Worm (Caenorhabditis elegans) whole organism, late embryonic: Measurements from ENCODE around the gene aly-3.

Source experiments
- F13H6.1 ChIP-seq: sonication (generic microtip); optimal IDR thresholded peaks from 2 replicates; lab custom pipeline; 2016; ENCODE audit warnings: missing genetic modification characterization, missing compliant biosample characterization
- ama-1 ChIP-seq: fragments of 150-350 bp; optimal IDR thresholded peaks from 2 replicates; lab custom pipeline; 2014
- ceh-18 ChIP-seq: sonication (generic microtip); optimal IDR thresholded peaks from 2 replicates; lab custom pipeline; 2016; ENCODE audit warnings: missing genetic modification characterization, missing compliant biosample characterization
- ceh-22 ChIP-seq: sonication (generic microtip); optimal IDR thresholded peaks from 2 replicates; lab custom pipeline; 2017; ENCODE audit warnings: missing biosample characterization, missing genetic modification characterization
- ceh-24 ChIP-seq: sonication (generic microtip); optimal IDR thresholded peaks from 2 replicates; lab custom pipeline; 2016; ENCODE audit warnings: mild to moderate bottlenecking, missing genetic modification characterization, missing compliant biosample characterization
- ceh-30 ChIP-seq: fragments of 150-350 bp; optimal IDR thresholded peaks from 2 replicates; lab custom pipeline; 2014; ENCODE audit warnings: missing biosample characterization, missing genetic modification characterization
- ceh-31 ChIP-seq: sonication (generic microtip); optimal IDR thresholded peaks from 2 replicates; lab custom pipeline; 2016; ENCODE audit warnings: missing genetic modification characterization, missing compliant biosample characterization
- ceh-45 ChIP-seq: fragments of 200-800 bp; sonication (Bioruptor generic); IDR thresholded peaks from 2 replicates; pipeline ENCODE4 v1.3.6; 2022; ENCODE audit warnings: missing genetic modification reagents, missing genetic modification characterization, missing compliant biosample characterization
- ceh-6 ChIP-seq: fragments of 200-800 bp; sonication (Bioruptor generic); optimal IDR thresholded peaks from 2 replicates; lab custom pipeline; 2018; ENCODE audit warnings: mild to moderate bottlenecking, missing genetic modification characterization, missing compliant biosample characterization
- dmd-4 ChIP-seq: sonication (generic microtip); optimal IDR thresholded peaks from 2 replicates; lab custom pipeline; 2016; ENCODE audit warnings: borderline replicate concordance, missing genetic modification characterization, missing compliant biosample characterization
- eyg-1 ChIP-seq: sonication (generic microtip); optimal IDR thresholded peaks from 2 replicates; lab custom pipeline; 2016; ENCODE audit warnings: missing genotype, missing genetic modification characterization, missing compliant biosample characterization
- fax-1 ChIP-seq: sonication (generic microtip); optimal IDR thresholded peaks from 2 replicates; lab custom pipeline; 2016; ENCODE audit warnings: missing genotype, missing genetic modification characterization, missing compliant biosample characterization
- fkh-10 ChIP-seq: fragments of 150-350 bp; optimal IDR thresholded peaks from 2 replicates; lab custom pipeline; 2014; ENCODE audit warnings: missing biosample characterization, missing genetic modification reagents, missing genetic modification characterization
- gmeb-2 ChIP-seq: sonication (generic microtip); optimal IDR thresholded peaks from 2 replicates; lab custom pipeline; 2016; ENCODE audit warnings: missing genetic modification characterization, inconsistent platforms, missing compliant biosample characterization
- hlh-13 ChIP-seq: fragments of 200-800 bp; sonication (Bioruptor generic); optimal IDR thresholded peaks from 2 replicates; lab custom pipeline; 2018; ENCODE audit warnings: mild to moderate bottlenecking, missing genetic modification characterization, missing compliant biosample characterization
- lim-6 ChIP-seq: sonication (generic microtip); optimal IDR thresholded peaks from 2 replicates; lab custom pipeline; 2016; ENCODE audit warnings: missing genetic modification characterization, missing compliant biosample characterization
- madf-2 ChIP-seq: sonication (generic microtip); optimal IDR thresholded peaks from 2 replicates; lab custom pipeline; 2017; ENCODE audit warnings: missing genetic modification characterization, missing compliant biosample characterization
- nfya-1 ChIP-seq: sonication (generic microtip); optimal IDR thresholded peaks from 2 replicates; lab custom pipeline; 2017; ENCODE audit warnings: missing genetic modification characterization, mild to moderate bottlenecking, missing compliant biosample characterization, antibody characterized with exemption, moderate library complexity
- nhr-232 ChIP-seq: sonication (generic microtip); optimal IDR thresholded peaks from 2 replicates; lab custom pipeline; 2016; ENCODE audit warnings: missing genetic modification characterization, missing compliant biosample characterization
- pat-9 ChIP-seq: fragments of 200-800 bp; sonication (Bioruptor generic); optimal IDR thresholded peaks from 2 replicates; lab custom pipeline; 2018; ENCODE audit warnings: mild to moderate bottlenecking, missing genetic modification characterization, moderate library complexity, missing compliant biosample characterization
- pax-1 ChIP-seq: fragments of 150-350 bp; optimal IDR thresholded peaks from 2 replicates; lab custom pipeline; 2014; ENCODE audit warnings: missing biosample characterization, missing genetic modification characterization
- pha-4 ChIP-seq: fragments of 150-350 bp; optimal IDR thresholded peaks from 2 replicates; lab custom pipeline; 2018; ENCODE audit warnings: missing biosample characterization, missing genetic modification reagents, missing genetic modification characterization
- pqm-1 ChIP-seq: sonication (generic microtip); optimal IDR thresholded peaks from 2 replicates; lab custom pipeline; 2016; ENCODE audit warnings: missing genetic modification characterization, missing compliant biosample characterization
- pros-1 ChIP-seq: fragments of 150-350 bp; optimal IDR thresholded peaks from 2 replicates; lab custom pipeline; 2014; ENCODE audit warnings: missing biosample characterization, missing genetic modification reagents, missing genetic modification characterization
- tbx-2 ChIP-seq: sonication (generic microtip); optimal IDR thresholded peaks from 2 replicates; lab custom pipeline; 2016; ENCODE audit warnings: missing genetic modification characterization, missing compliant biosample characterization
- tbx-7 ChIP-seq: sonication (generic microtip); optimal IDR thresholded peaks from 2 replicates; lab custom pipeline; 2016; ENCODE audit warnings: missing genotype, missing genetic modification characterization, missing compliant biosample characterization
- unc-3 ChIP-seq, 2 experiments: fragments of 200-800 bp in 1 of 2; sonication (Bioruptor generic) in 1 of 2; sonication (generic microtip) in 1 of 2; conservative IDR thresholded peaks in 1 of 2; optimal IDR thresholded peaks in 1 of 2; 2 replicates each; pipeline versions ENCODE4 v1.3.6 to Lab custom; 2016 to 2022; ENCODE audit warnings: missing compliant biosample characterization in 2 of 2, missing genetic modification characterization in 2 of 2, missing genetic modification reagents in 1 of 2
- unc-42 ChIP-seq: sonication (generic microtip); optimal IDR thresholded peaks from 2 replicates; lab custom pipeline; 2016; ENCODE audit warnings: missing genotype, missing genetic modification characterization, missing compliant biosample characterization
- unc-55 ChIP-seq: sonication (generic microtip); optimal IDR thresholded peaks from 2 replicates; lab custom pipeline; 2017; ENCODE audit warnings: missing biosample characterization, missing genetic modification reagents, missing genetic modification characterization
- unc-86 ChIP-seq: sonication (generic microtip); optimal IDR thresholded peaks from 2 replicates; lab custom pipeline; 2016; ENCODE audit warnings: missing genetic modification characterization, missing compliant biosample characterization
- zip-5 ChIP-seq: sonication (generic microtip); optimal IDR thresholded peaks from 2 replicates; lab custom pipeline; 2016; ENCODE audit warnings: missing genetic modification characterization, missing compliant biosample characterization

The aly-3 gene

ce11 chrIV:12111477-12111876 lies 11.6 kb upstream of the aly-3 start, which contains the start of gene dlc-2:
Gene dlc-2, minus strand, starts transcription at chrIV:12111577.
- TF ChIP-seq tbx-7 (tag; lab: Kevin White, UChicago): no peak
- TF ChIP-seq dmd-4 (tag; lab: Kevin White, UChicago): no peak
- TF ChIP-seq nfya-1 (tag; lab: Kevin White, UChicago): no peak
- TF ChIP-seq ceh-24 (tag; lab: Kevin White, UChicago): no peak
- no peak for TF ChIP-seq ceh-31 (tag; lab: Kevin White, UChicago)
- no peak for TF ChIP-seq fax-1 (tag; lab: Kevin White, UChicago)
- TF ChIP-seq pros-1 (tag; lab: Kevin White, UChicago): no peak
- no peak for TF ChIP-seq eyg-1 (tag; lab: Kevin White, UChicago)
- no peak for TF ChIP-seq zip-5 (tag; lab: Kevin White, UChicago)
- no peak for TF ChIP-seq ceh-30
- TF ChIP-seq nhr-232 (tag; lab: Kevin White, UChicago): no peak
- no peak for TF ChIP-seq pqm-1 (tag; lab: Kevin White, UChicago)
- TF ChIP-seq gmeb-2 (tag; lab: Kevin White, UChicago): no peak
- no peak for TF ChIP-seq ceh-6 (GFP tag; lab: Kevin White, UChicago)
- TF ChIP-seq pat-9 (tag; lab: Kevin White, UChicago): no peak
- TF ChIP-seq tbx-2 (tag; lab: Kevin White, UChicago): no peak
- TF ChIP-seq ceh-45 (GFP tag; lab: Robert Waterston, UW): no peak
- TF ChIP-seq F13H6.1: no peak
- no peak for TF ChIP-seq fkh-10 (GFP tag; lab: Kevin White, UChicago)
- TF ChIP-seq madf-2 (tag; lab: Kevin White, UChicago): no peak

- no peak for TF ChIP-seq ceh-6 (GFP tag; lab: Kevin White, UChicago)
- no peak for TF ChIP-seq fax-1 (tag; lab: Kevin White, UChicago)
- TF ChIP-seq ceh-18 (tag; lab: Kevin White, UChicago): peak; percentile 62
These were observed 10.0 kb upstream of the aly-3 start for ce11 chrIV:12113056-12113455.

- no peak for TF ChIP-seq unc-86 (tag; lab: Kevin White, UChicago)
- TF ChIP-seq fkh-10 (GFP tag; lab: Kevin White, UChicago): no peak
- no peak for TF ChIP-seq ama-1
- TF ChIP-seq unc-42: peak; percentile 91
- TF ChIP-seq, all 69 proteins: peak for 1
These were observed 8.6 kb upstream of the aly-3 start for ce11 chrIV:12114498-12114897.

DNA sequence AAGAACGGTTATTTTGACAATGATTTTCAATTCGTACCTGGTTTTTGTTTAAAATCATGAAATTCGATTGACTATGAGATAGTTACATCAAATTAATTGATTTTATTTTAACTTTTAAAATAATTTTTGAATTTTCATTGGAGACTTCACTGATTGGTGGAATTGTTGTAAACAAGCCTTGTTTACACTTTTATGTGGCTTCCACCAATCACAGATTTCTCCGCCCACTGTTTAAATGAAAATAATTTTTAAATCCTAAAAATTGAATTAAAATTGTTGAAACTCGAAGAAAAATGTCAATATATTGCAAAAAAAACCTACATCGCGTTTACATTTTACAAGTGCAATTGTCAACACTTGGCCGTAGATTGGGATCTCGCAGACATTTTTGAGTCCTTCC lies 2.5 kb upstream of the aly-3 start:
- TF ChIP-seq lim-6 (no peak), unc-55 (GFP tag; lab: Kevin White, UChicago) (no peak), hlh-13 (GFP tag; lab: Kevin White, UChicago) (no peak), nfya-1 (tag; lab: Kevin White, UChicago) (peak; percentile 88)

DNA sequence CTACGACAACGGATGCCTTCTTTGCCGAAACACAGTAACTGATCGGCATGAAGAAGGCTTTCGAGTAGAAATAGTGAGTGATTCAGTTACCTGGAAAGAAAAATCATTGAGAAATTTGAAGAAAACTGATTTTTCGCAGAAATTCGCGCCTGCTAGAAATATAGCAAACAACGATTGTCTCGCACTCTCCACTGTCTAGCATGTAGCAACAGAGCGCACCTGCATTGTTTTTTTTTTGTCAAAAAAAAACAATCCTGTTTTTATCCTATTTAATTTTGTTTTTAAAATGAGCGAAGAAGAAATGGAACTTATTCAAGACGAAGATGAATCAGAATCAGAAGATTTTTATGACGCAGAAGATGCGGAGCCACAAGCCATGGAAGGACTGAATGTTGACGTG lies 2.0 kb upstream of the aly-3 start, which contains the start of the genes ddb-1 and M18.6:
TSS of gene ddb-1 (minus strand) at position 90 of the 400 bp plus-strand sequence.
TSS of gene M18.6 (plus strand) at position 235 of the 400 bp plus-strand sequence.
- TF ChIP-seq pax-1 (tag; lab: Kevin White, UChicago) (no peak), unc-3 (GFP tag; conservative IDR thresholded peaks at IDR 0.05; lab: Robert Waterston, UW) (no peak), unc-3 (tag; optimal IDR thresholded peaks at IDR 0.05; lab: Kevin White, UChicago) (no peak), pha-4 (tag; lab: Kevin White, UChicago) (no peak), nfya-1 (tag; lab: Kevin White, UChicago) (peak; percentile 26), ceh-22 (tag; lab: Kevin White, UChicago) (no peak), unc-55 (GFP tag; lab: Kevin White, UChicago) (no peak)
